Worm (Caenorhabditis elegans) whole organism, early embryonic: ENCODE measurements around the gene T10B10.8.

Experiments
- B0310.2 ChIP-seq: sonication (generic microtip); optimal IDR thresholded peaks from 2 replicates; lab custom pipeline; 2016; ENCODE audit warnings: mild to moderate bottlenecking, missing genetic modification characterization, missing compliant biosample characterization
- ama-1 ChIP-seq: fragments of 150-350 bp; optimal IDR thresholded peaks from 2 replicates; lab custom pipeline; 2014
- hmbx-1 ChIP-seq: sonication (generic microtip); optimal IDR thresholded peaks from 2 replicates; lab custom pipeline; 2016; ENCODE audit warnings: mild to moderate bottlenecking, missing genetic modification characterization, missing compliant biosample characterization
- hnd-1 ChIP-seq: sonication (generic microtip); optimal IDR thresholded peaks from 2 replicates; lab custom pipeline; 2016; ENCODE audit warnings: missing genetic modification characterization, missing compliant biosample characterization

- TF ChIP-seq hmbx-1 (tag; lab: Kevin White, UChicago) (no peak), hnd-1 (tag; lab: Kevin White, UChicago) (no peak), B0310.2 (tag; lab: Kevin White, UChicago) (no peak), ama-1 (no peak)
Measured at ce11 chrX:15148831-15149230, 17.2 kb downstream of the T10B10.8 start.
